Fruit fly (Drosophila melanogaster) Kc167 (cell line): ENCODE data around the gene Arf1.

ENCODE experiments used
- Myc ChIP-seq: fragments of >200 bp; optimal IDR thresholded peaks from 2 replicates; lab custom pipeline; 2017; ENCODE audit warnings: missing external identifiers
- Sin3A ChIP-seq: fragments of >200 bp; optimal IDR thresholded peaks from 2 replicates; lab custom pipeline; 2018; ENCODE audit warnings: missing external identifiers
- h ChIP-seq: fragments of >200 bp; optimal IDR thresholded peaks from 3 replicates; lab custom pipeline; 2018; ENCODE audit warnings: missing external identifiers
- insv ChIP-seq: fragments of >200 bp; optimal IDR thresholded peaks from 3 replicates; lab custom pipeline; 2018; ENCODE audit warnings: missing external identifiers
- psq ChIP-seq: fragments of >200 bp; optimal IDR thresholded peaks from 2 replicates; lab custom pipeline; 2017; ENCODE audit warnings: missing external identifiers
- ttk ChIP-seq: sonication (Bioruptor generic); optimal IDR thresholded peaks from 2 replicates; lab custom pipeline; 2017; ENCODE audit warnings: missing external identifiers

Arf1 gene

DNA sequence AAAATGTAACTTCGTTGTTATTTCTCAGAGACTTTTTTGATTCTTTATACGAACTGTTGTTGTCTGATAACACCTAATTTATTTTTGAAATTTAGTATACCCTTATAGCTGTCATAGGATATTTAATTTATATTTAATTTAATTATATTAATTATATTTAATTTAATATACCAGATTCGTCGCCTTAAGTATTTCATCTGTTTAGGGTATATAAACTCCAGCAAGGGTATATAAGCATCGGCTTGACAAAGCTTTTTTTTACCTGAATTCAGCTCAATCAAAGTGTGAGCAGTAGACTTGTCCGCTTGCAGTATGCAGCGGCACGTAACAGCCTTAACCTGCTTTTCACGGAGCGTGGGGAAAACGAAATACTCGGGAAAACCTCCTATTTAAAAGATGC, 11.6 kb upstream of the Arf1 start:
- TF ChIP-seq Sin3A (lab: Kevin White, UChicago) = no peak
- no peak for TF ChIP-seq Myc (lab: Kevin White, UChicago)
- TF ChIP-seq psq = no peak
- no peak for TF ChIP-seq ttk (lab: Kevin White, UChicago)
- TF ChIP-seq insv (lab: Kevin White, UChicago) = no peak
- TF ChIP-seq h (lab: Kevin White, UChicago) = no peak

DNA sequence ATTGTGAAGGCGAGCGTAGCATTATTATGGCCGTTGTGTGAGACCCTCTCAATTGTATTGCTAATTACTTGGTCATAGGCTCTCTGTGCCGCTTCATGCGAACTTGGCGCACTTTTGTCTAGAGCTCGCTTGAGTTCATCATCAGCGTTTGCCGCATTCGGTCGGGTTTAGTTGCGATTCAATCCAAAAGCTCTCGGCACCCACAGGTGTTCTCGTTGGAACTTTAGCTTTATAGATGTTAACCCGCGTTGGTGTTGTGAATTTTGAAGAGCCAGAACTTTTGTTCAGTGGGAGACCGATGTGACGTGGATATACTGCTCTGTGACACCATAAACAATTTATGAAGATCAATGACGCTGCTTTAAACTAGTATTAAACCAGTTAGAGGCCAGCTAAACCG, 8.9 kb upstream of the Arf1 start, which contains the start of gene slif:
TSS of gene slif (plus strand) at position 132 of the 400 bp plus-strand sequence.
- TF ChIP-seq Sin3A (lab: Kevin White, UChicago) (no peak), ttk (lab: Kevin White, UChicago) (no peak), Myc (lab: Kevin White, UChicago) (no peak), insv (lab: Kevin White, UChicago) (no peak), psq (no peak), h (lab: Kevin White, UChicago) (no peak)

DNA sequence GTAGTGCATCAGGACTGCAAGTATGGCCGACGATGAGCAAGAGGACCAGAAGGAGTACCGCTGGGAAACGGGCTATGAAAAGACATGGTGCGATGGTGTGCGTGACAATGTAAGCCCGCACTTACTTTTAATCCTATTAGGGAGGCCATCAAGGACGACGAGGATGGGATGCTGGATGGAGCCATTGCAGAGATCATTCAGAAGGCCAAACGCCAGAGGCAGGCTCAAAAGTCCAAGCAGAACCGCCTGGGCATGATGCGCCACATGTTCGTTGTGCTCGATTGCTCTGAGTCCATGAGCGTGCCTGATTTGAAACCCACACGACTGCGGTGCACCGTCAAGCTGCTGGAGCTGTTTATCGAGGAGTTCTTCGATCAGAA, 7.3 kb upstream of the Arf1 start:
- no peak for TF ChIP-seq ttk (lab: Kevin White, UChicago)
- TF ChIP-seq psq = no peak
- no peak for TF ChIP-seq Sin3A (lab: Kevin White, UChicago)
- no peak for TF ChIP-seq h (lab: Kevin White, UChicago)
- no peak for TF ChIP-seq Myc (lab: Kevin White, UChicago)
- TF ChIP-seq insv (lab: Kevin White, UChicago) = no peak

DNA sequence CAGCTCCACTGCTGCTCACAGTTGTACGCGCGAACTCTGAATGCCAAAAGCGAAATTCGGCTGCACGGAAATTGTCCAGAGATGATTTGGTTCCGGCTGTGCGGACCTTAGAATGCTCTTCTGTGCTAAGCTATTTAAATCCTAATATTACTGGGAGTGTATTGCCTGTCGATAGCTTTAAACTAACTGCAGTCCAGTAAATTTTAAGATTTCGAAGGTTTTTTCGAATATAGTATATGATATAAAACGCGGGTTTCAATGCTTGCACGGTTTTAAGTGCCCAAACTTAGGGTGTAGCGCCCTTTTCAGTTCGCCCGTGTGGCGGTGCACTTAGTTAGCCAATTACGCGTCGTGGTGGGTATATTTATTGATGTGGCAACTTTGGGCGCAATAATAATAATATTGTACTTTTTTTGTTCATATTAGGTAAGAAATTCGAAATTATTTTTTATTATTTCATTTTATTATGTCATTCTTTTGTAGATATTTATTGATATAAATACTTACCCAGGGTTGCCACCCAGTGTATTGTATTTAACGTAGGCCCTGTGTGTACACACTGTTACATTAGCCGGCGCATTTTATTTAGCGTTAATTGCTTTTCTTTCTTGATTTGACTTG, 6.8 kb upstream of the Arf1 start, which contains the start of the genes Chro and Ssl1:
TSS of gene Chro (minus strand) at position 262 of the 621 bp plus-strand sequence.
TSS of gene Ssl1 (plus strand) at position 367 of the 621 bp plus-strand sequence.
- TF ChIP-seq h (lab: Kevin White, UChicago) (no peak), insv (lab: Kevin White, UChicago) (no peak), ttk (lab: Kevin White, UChicago) (no peak), Myc (lab: Kevin White, UChicago) (no peak), psq (no peak), Sin3A (lab: Kevin White, UChicago) (no peak)

dm6 chr3L:22877934-22878333, 5.9 kb upstream of the Arf1 start:
- TF ChIP-seq psq (no peak), h (lab: Kevin White, UChicago) (no peak), Sin3A (lab: Kevin White, UChicago) (no peak), ttk (lab: Kevin White, UChicago) (no peak), Myc (lab: Kevin White, UChicago) (no peak), insv (lab: Kevin White, UChicago) (no peak)

dm6 chr3L:22871030-22871844, 794 bp downstream of the Arf1 start:
- TF ChIP-seq psq (no peak), Myc (lab: Kevin White, UChicago) (no peak), h (lab: Kevin White, UChicago) (no peak), ttk (lab: Kevin White, UChicago) (no peak), insv (lab: Kevin White, UChicago) (no peak), Sin3A (lab: Kevin White, UChicago) (no peak)

DNA sequence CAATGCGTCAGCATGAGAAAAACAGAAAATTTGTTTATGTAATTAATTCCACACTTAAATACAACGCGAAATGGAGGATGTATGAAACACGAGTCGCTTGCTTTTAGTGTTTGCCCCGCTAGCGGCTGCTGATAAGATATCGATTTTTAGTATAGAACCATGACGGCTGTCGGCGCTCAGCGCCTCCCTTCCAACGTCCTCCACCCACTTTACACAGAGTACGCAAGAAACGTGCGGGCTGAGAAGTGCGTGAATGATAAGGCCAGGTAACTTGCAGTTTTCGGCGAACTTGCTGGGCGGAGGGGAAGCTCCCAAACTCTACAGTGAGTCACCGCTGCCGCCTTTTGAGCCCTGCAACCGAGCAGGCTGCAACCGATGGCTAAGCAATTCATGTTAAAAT, 1.7 kb downstream of the Arf1 start:
- no peak for TF ChIP-seq insv (lab: Kevin White, UChicago)
- TF ChIP-seq Myc (lab: Kevin White, UChicago) = no peak
- no peak for TF ChIP-seq ttk (lab: Kevin White, UChicago)
- no peak for TF ChIP-seq h (lab: Kevin White, UChicago)
- TF ChIP-seq Sin3A (lab: Kevin White, UChicago) = no peak
- no peak for TF ChIP-seq psq

DNA sequence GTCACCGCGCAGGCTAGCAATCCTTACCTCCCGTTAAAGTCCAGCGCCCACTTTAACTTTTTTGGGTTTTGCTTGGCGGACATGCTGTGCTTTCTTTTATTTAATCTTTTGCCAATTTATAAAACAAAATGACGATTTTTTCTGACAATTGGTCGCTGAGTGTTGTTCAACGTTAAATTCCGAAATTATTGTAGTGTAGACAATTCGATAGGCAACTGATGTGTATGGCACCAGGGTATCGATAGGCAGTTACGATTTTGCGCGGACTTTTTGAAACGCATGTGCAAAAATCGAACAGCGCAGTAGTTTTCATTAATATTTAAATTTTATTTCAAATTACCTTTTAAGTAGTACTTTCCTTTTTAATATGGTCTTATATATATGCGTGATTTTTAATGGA, 4.0 kb downstream of the Arf1 start, which contains the start of gene EMC4:
TSS of gene EMC4 (minus strand) at position 174 of the 400 bp plus-strand sequence.
- TF ChIP-seq ttk (lab: Kevin White, UChicago) (no peak), Sin3A (lab: Kevin White, UChicago) (no peak), psq (no peak), Myc (lab: Kevin White, UChicago) (no peak), h (lab: Kevin White, UChicago) (no peak), insv (lab: Kevin White, UChicago) (no peak)

DNA sequence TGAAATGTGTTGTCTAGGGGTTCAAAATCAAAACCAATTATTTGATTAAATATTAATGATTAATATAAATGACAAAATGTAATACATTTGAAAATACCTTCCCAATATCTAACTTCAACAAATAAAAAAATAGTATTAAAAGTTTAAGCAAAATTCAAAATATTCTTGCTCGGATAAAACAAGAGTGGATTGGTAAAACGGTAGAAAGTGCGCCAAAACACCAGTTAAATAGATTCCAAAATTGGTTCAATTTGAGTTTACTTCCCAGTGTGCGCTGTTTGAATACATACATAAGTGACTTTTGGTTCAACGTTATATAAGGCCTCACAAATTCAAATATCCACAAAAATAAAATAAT, 7.0 kb downstream of the Arf1 start:
- TF ChIP-seq insv (lab: Kevin White, UChicago) = no peak

- TF ChIP-seq ttk (lab: Kevin White, UChicago) = no peak
- no peak for TF ChIP-seq psq
Observed at dm6 chr3L:22864254-22865060, 7.6 kb downstream of the Arf1 start, which contains the start of gene CG33170. TSS of gene CG33170 (plus strand) at chr3L:22864600.

DNA sequence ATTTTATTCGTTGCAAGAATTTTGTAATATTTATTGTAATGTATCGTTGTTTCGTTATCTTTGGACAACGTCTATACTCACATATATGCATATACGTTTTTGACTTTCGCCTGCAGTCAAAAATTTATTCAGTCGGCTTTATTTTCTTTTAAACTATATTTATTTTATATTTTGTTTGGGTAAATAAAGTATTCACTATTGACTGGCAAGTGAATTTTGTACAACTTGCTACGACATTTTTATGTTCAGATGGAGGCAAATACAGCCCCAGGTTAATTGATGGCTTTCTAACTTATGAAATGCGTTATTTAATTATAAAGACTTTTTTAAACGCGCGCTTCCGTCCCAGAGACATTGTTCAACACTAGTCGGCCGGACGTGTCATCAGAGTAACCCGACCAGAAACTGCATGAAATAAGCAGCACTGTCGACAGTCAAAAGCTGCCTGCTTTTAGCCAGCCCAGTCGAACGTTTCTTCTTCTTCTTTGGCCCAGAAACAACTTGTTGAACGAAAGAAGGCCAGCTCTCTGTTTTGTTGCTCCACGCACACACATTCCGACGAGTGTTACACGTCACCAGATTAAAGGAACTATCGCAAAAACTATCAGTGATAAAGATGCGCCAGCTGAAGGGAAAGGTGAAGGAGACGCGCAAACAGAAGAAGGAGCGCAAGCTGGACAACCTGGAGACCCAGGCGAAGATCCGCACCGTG, 8.5 kb downstream of the Arf1 start, which contains the start of gene CG33169:
TSS of gene CG33169 (plus strand) at position 498 of the 712 bp plus-strand sequence.
- TF ChIP-seq insv (lab: Kevin White, UChicago) (no peak), h (lab: Kevin White, UChicago) (no peak)
